Worm (Caenorhabditis elegans): ENCODE data around the gene sqv-8.

- TF ChIP-seq aly-2 (tag; optimal IDR thresholded peaks at IDR 0.05) (no peak), fos-1 (tag; optimal IDR thresholded peaks at IDR 0.05) (no peak), unc-39 (tag; optimal IDR thresholded peaks at IDR 0.05) (no peak), pha-4 (tag; optimal IDR thresholded peaks at IDR 0.05) (peak; percentile 91), nhr-28 (tag; optimal IDR thresholded peaks at IDR 0.05) (no peak), zag-1 (tag; optimal IDR thresholded peaks at IDR 0.05) (no peak), tbx-2 (tag; optimal IDR thresholded peaks at IDR 0.05) (no peak)
Measured at ce11 chrII:9621913-9622348, 24.8 kb upstream of the sqv-8 start.

Data from whole organism, L3 larva.